Worm (Caenorhabditis elegans) whole organism, L1 larva: ENCODE data around the gene vglu-3.

ENCODE experiments used
- C16A3.4 ChIP-seq: fragments of 150-350 bp; optimal IDR thresholded peaks from 2 replicates; lab custom pipeline; 2014; ENCODE audit warnings: missing biosample characterization, missing genetic modification characterization
- C34B4.2 ChIP-seq: sonication (generic microtip); optimal IDR thresholded peaks from 2 replicates; lab custom pipeline; 2017; ENCODE audit warnings: mild to moderate bottlenecking, missing genetic modification characterization, missing compliant biosample characterization
- F16B12.6 ChIP-seq: fragments of 150-350 bp; optimal IDR thresholded peaks from 2 replicates; lab custom pipeline; 2014; ENCODE audit warnings: missing biosample characterization, missing genetic modification characterization
- aha-1 ChIP-seq: fragments of 150-350 bp; optimal IDR thresholded peaks from 2 replicates; lab custom pipeline; 2014; ENCODE audit warnings: missing biosample characterization, missing genetic modification characterization
- blmp-1 ChIP-seq: fragments of 150-350 bp; optimal IDR thresholded peaks from 2 replicates; lab custom pipeline; 2014; ENCODE audit warnings: missing biosample characterization, missing genetic modification characterization
- ceh-8 ChIP-seq: fragments of 200-800 bp; sonication (Bioruptor generic); optimal IDR thresholded peaks from 2 replicates; lab custom pipeline; 2018; ENCODE audit warnings: mild to moderate bottlenecking, missing genetic modification characterization, moderate library complexity, missing compliant biosample characterization
- ceh-88 ChIP-seq: fragments of 200-800 bp; sonication (Bioruptor generic); IDR thresholded peaks from 2 replicates; pipeline ENCODE4 v1.3.6; 2022; ENCODE audit warnings: missing genetic modification characterization, missing compliant biosample characterization
- ceh-90 ChIP-seq: sonication (generic microtip); optimal IDR thresholded peaks from 2 replicates; lab custom pipeline; 2016; ENCODE audit warnings: missing genetic modification characterization, missing compliant biosample characterization
- ces-1 ChIP-seq: fragments of 150-350 bp; optimal IDR thresholded peaks from 2 replicates; lab custom pipeline; 2014; ENCODE audit warnings: missing biosample characterization, missing genetic modification reagents, missing genetic modification characterization
- dsc-1 ChIP-seq: sonication (generic microtip); optimal IDR thresholded peaks from 2 replicates; lab custom pipeline; 2016; ENCODE audit warnings: mild to moderate bottlenecking, missing genetic modification characterization, missing compliant biosample characterization
- efl-1 ChIP-seq, 4 experiments: fragments of 150-350 bp; optimal IDR thresholded peaks in 3 of 4; peaks in 1 of 4; 1 replicate in 1 of 4; 2 replicates in 3 of 4; lab custom pipeline; 2014; ENCODE audit warnings: missing biosample characterization in 2 of 4, missing genetic modification characterization in 2 of 4, missing genetic modification reagents in 2 of 4
- efl-3 ChIP-seq: fragments of 200-800 bp; sonication (Bioruptor generic); optimal IDR thresholded peaks from 2 replicates; lab custom pipeline; 2018; ENCODE audit warnings: mild to moderate bottlenecking, missing genetic modification characterization, missing compliant biosample characterization
- egl-27 ChIP-seq, 2 experiments: fragments of 150-350 bp in 1 of 2; sonication (generic microtip); optimal IDR thresholded peaks; 3 replicates each; lab custom pipeline; 2017 to 2018; ENCODE audit warnings: missing biosample characterization in 2 of 2, missing genetic modification characterization in 2 of 2, missing genetic modification reagents in 2 of 2
- elt-2 ChIP-seq: sonication (generic microtip); optimal IDR thresholded peaks from 2 replicates; lab custom pipeline; 2016; ENCODE audit warnings: missing genetic modification characterization, mild to moderate bottlenecking, inconsistent platforms, missing compliant biosample characterization, missing genetic modification reagents
- elt-3 ChIP-seq, 6 experiments: fragments of 150-350 bp in 1 of 6; sonication (generic microtip); optimal IDR thresholded peaks; 2 replicates each; lab custom pipeline; 2017 to 2018; ENCODE audit warnings: missing biosample characterization in 6 of 6, missing genetic modification characterization in 6 of 6, inconsistent platforms in 1 of 6
- ets-5 ChIP-seq: fragments of 200-800 bp; sonication (Bioruptor generic); IDR thresholded peaks from 2 replicates; pipeline ENCODE4 v1.3.6; 2022; ENCODE audit warnings: missing genetic modification characterization, missing compliant biosample characterization
- hpl-2 ChIP-seq: fragments of 150-350 bp; optimal IDR thresholded peaks from 2 replicates; lab custom pipeline; 2014; ENCODE audit warnings: missing biosample characterization, missing genetic modification reagents, missing genetic modification characterization
- irx-1 ChIP-seq: sonication (generic microtip); optimal IDR thresholded peaks from 2 replicates; lab custom pipeline; 2016; ENCODE audit warnings: missing genetic modification characterization, missing compliant biosample characterization
- isw-1 ChIP-seq: fragments of 200-800 bp; sonication (Bioruptor generic); IDR thresholded peaks from 2 replicates; pipeline ENCODE4 v1.3.6; 2022; ENCODE audit warnings: missing genetic modification characterization, missing compliant biosample characterization
- lin-13 ChIP-seq: fragments of 150-350 bp; optimal IDR thresholded peaks from 2 replicates; lab custom pipeline; 2014; ENCODE audit warnings: missing biosample characterization, missing genetic modification reagents, missing genetic modification characterization
- lin-14 ChIP-seq: fragments of 200-800 bp; sonication (Bioruptor generic); optimal IDR thresholded peaks from 2 replicates; lab custom pipeline; 2018; ENCODE audit warnings: mild to moderate bottlenecking, missing genetic modification characterization, moderate library complexity, missing compliant biosample characterization
- lin-15B ChIP-seq: fragments of 150-350 bp; sonication (generic microtip); optimal IDR thresholded peaks from 3 replicates; lab custom pipeline; 2014; ENCODE audit warnings: missing biosample characterization, missing genetic modification characterization
- lin-39 ChIP-seq: fragments of 150-350 bp; optimal IDR thresholded peaks from 2 replicates; lab custom pipeline; 2014; ENCODE audit warnings: missing biosample characterization, missing genetic modification reagents, missing genetic modification characterization
- lir-3 ChIP-seq: sonication (generic microtip); optimal IDR thresholded peaks from 2 replicates; lab custom pipeline; 2016; ENCODE audit warnings: mild to moderate bottlenecking, missing genetic modification characterization, moderate library complexity, missing compliant biosample characterization; ENCODE audit not compliant: poor library complexity
- lsy-2 ChIP-seq, 2 experiments: fragments of 150-350 bp; optimal IDR thresholded peaks; 2 replicates each; lab custom pipeline; 2014; ENCODE audit warnings: missing biosample characterization in 2 of 2, missing genetic modification characterization in 2 of 2
- nhr-11 ChIP-seq: fragments of 150-350 bp; optimal IDR thresholded peaks from 2 replicates; lab custom pipeline; 2014; ENCODE audit warnings: missing biosample characterization, missing genetic modification characterization
- nhr-20 ChIP-seq: sonication (generic microtip); optimal IDR thresholded peaks from 2 replicates; lab custom pipeline; 2016; ENCODE audit warnings: mild to moderate bottlenecking, missing genetic modification characterization, missing compliant biosample characterization
- nhr-71 ChIP-seq: sonication (generic microtip); optimal IDR thresholded peaks from 2 replicates; lab custom pipeline; 2016; ENCODE audit warnings: mild to moderate bottlenecking, missing genetic modification characterization, moderate library complexity, missing compliant biosample characterization
- nhr-77 ChIP-seq: fragments of 150-350 bp; optimal IDR thresholded peaks from 2 replicates; lab custom pipeline; 2014; ENCODE audit warnings: missing biosample characterization, missing genetic modification characterization
- pag-3 ChIP-seq: sonication (generic microtip); optimal IDR thresholded peaks from 2 replicates; lab custom pipeline; 2017; ENCODE audit warnings: missing genetic modification characterization, mild to moderate bottlenecking, missing compliant biosample characterization, antibody characterized with exemption, borderline replicate concordance; ENCODE audit not compliant: insufficient read depth
- pax-3 ChIP-seq: fragments of 200-800 bp; sonication (Bioruptor generic); optimal IDR thresholded peaks from 2 replicates; lab custom pipeline; 2018; ENCODE audit warnings: mild to moderate bottlenecking, missing genetic modification characterization, moderate library complexity, missing compliant biosample characterization
- pqm-1 ChIP-seq: sonication (generic microtip); optimal IDR thresholded peaks from 3 replicates; lab custom pipeline; 2017; ENCODE audit warnings: missing biosample characterization, missing genetic modification characterization
- rnt-1 ChIP-seq: sonication (generic microtip); optimal IDR thresholded peaks from 2 replicates; lab custom pipeline; 2016; ENCODE audit warnings: mild to moderate bottlenecking, missing genetic modification characterization, moderate library complexity, missing compliant biosample characterization
- skn-1 ChIP-seq: fragments of 150-350 bp; optimal IDR thresholded peaks from 2 replicates; lab custom pipeline; 2014; ENCODE audit warnings: missing biosample characterization, missing genetic modification characterization
- snpc-4 ChIP-seq: fragments of 150-350 bp; optimal IDR thresholded peaks from 2 replicates; lab custom pipeline; 2014; ENCODE audit warnings: missing biosample characterization, missing genetic modification characterization
- sup-37 ChIP-seq: fragments of 200-800 bp; sonication (Bioruptor generic); optimal IDR thresholded peaks from 2 replicates; lab custom pipeline; 2018; ENCODE audit warnings: mild to moderate bottlenecking, missing genetic modification characterization, missing compliant biosample characterization
- swsn-7 ChIP-seq: sonication (generic microtip); optimal IDR thresholded peaks from 2 replicates; lab custom pipeline; 2016; ENCODE audit warnings: missing genetic modification characterization, missing compliant biosample characterization
- tbx-2 ChIP-seq: sonication (generic microtip); optimal IDR thresholded peaks from 2 replicates; lab custom pipeline; 2016; ENCODE audit warnings: missing genetic modification characterization, missing compliant biosample characterization
- tlp-1 ChIP-seq: fragments of 150-350 bp; optimal IDR thresholded peaks from 2 replicates; lab custom pipeline; 2014; ENCODE audit warnings: missing biosample characterization, missing genetic modification characterization
- unc-130 ChIP-seq: fragments of 150-350 bp; optimal IDR thresholded peaks from 2 replicates; lab custom pipeline; 2017; ENCODE audit warnings: missing biosample characterization, missing genetic modification characterization, inconsistent platforms
- unc-62 ChIP-seq: fragments of 150-350 bp; optimal IDR thresholded peaks from 2 replicates; lab custom pipeline; 2014; ENCODE audit warnings: missing biosample characterization, missing genetic modification reagents, missing genetic modification characterization
- unc-86 ChIP-seq: sonication (generic microtip); optimal IDR thresholded peaks from 2 replicates; lab custom pipeline; 2016; ENCODE audit warnings: missing genetic modification characterization, missing compliant biosample characterization
- unc-98 ChIP-seq: fragments of 200-800 bp; sonication (Bioruptor generic); IDR thresholded peaks from 2 replicates; pipeline ENCODE4 v1.3.6; 2022; ENCODE audit warnings: missing genetic modification characterization, missing compliant biosample characterization
- xbp-1 ChIP-seq: sonication (generic microtip); optimal IDR thresholded peaks from 2 replicates; lab custom pipeline; 2016; ENCODE audit warnings: missing genetic modification characterization, missing compliant biosample characterization
- zip-4 ChIP-seq: fragments of 200-800 bp; sonication (Bioruptor generic); optimal IDR thresholded peaks from 2 replicates; lab custom pipeline; 2018; ENCODE audit warnings: mild to moderate bottlenecking, missing genetic modification characterization, moderate library complexity, missing compliant biosample characterization
- ztf-11 ChIP-seq, 2 experiments: sonication (generic microtip); optimal IDR thresholded peaks; 2 replicates each; lab custom pipeline; 2016 to 2017; ENCODE audit warnings: missing genetic modification characterization in 2 of 2, missing biosample characterization in 1 of 2, missing compliant biosample characterization in 1 of 2
- ztf-4 ChIP-seq: fragments of 150-350 bp; optimal IDR thresholded peaks from 2 replicates; lab custom pipeline; 2014; ENCODE audit warnings: missing biosample characterization, missing genetic modification characterization

vglu-3 gene

DNA sequence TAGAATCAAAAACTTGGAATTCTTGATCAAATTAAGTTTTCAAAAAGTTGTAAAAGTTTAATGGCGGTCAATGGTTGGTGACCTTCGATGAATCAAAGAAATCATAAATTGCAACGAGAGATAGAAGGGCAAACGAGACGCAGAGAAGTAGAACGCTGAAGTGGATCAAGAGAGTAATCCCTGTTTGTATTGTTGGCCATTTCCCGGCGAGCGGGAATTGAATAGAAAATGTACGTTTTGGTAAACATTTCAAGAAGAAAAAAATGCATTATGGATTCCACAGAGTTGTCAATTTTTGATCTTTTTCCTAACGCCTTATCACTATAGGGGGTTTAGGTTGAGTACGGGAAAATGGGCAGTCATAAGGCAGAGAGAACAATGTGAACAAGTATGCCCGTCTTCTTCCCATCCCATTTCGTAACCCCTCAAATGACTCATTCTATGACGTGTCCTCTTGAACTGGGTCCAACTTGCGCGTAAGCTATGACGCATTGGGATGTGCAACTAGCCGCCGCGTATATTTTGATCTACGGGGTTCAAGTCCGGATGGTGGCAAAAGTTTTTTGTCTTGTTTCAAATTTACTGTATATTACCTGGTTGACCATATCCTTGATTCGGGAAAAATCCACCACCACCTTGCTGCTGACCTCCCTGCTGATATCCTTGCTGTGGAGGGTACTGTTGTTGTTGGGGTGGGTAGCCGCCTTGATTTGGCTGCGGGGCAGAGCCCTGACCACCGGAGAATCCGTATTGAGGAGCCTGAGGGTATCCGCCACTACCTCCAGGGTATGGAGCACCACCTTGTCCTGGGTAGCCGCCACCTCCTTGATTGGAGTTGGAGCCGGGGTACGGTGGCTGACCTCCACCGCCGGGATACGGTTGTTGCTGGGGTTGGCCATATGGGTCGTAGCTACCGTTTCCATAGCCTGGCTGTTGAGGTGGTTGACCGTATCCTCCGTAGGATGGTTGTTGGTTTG, 28.7 kb downstream of the vglu-3 start (continued):
- no peak for TF ChIP-seq tlp-1
- TF ChIP-seq snpc-4 (tag; lab: Kevin White, UChicago) = no peak
- no peak for TF ChIP-seq skn-1 (tag; lab: Kevin White, UChicago)
- TF ChIP-seq unc-62 (GFP tag; lab: Kevin White, UChicago) = no peak
- peak in 1 of 2 experiments; percentile 35 for TF ChIP-seq egl-27 (tag; optimal IDR thresholded peaks at IDR 0.05; lab: Kevin White, UChicago)
- no peak for TF ChIP-seq ceh-88 (GFP tag; lab: Robert Waterston, UW)
- no peak for TF ChIP-seq pqm-1
- TF ChIP-seq blmp-1 (tag; lab: Kevin White, UChicago) = peak; percentile 41
- no peak for TF ChIP-seq dsc-1
- no peak for TF ChIP-seq rnt-1 (tag; lab: Kevin White, UChicago)
- TF ChIP-seq ceh-90 (tag; lab: Kevin White, UChicago) = no peak
- TF ChIP-seq nhr-20 (tag; lab: Kevin White, UChicago) = peak; percentile 10
- no peak for TF ChIP-seq sup-37 (GFP tag; lab: Kevin White, UChicago)
- TF ChIP-seq ztf-4 = no peak
- TF ChIP-seq, all 84 proteins: peak for 10

DNA sequence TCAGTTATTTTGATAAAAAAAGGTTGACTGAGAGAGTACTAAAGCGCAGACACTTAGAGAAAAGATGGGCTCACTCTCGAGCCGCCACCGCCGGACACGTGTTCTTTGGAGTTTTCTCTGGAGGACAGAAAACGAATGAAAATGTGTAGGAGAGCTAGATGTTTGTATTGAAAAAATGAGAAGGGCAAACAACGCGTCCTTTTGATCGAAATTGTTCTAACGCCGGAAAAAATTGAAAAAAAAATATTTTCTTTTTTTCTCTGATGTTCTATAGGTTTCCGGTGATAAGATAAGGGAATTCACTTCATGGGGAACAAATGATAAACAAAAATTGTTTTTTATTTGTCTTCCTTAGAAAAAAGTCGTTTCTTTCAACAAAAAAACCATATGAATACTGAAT, 29.6 kb downstream of the vglu-3 start:
- TF ChIP-seq rnt-1 (tag; lab: Kevin White, UChicago) (peak; percentile 19), hpl-2 (GFP tag; lab: Kevin White, UChicago) (no peak), lin-39 (tag; lab: Kevin White, UChicago) (no peak), efl-1 (optimal IDR thresholded peaks at IDR 0.05; lab: Kevin White, UChicago) (no peak), efl-1 (GFP tag; optimal IDR thresholded peaks at IDR 0.05 in 1 of 2; lab: Kevin White, UChicago) (peak in 1 of 2 experiments; percentile 10), lin-15B (tag; lab: Kevin White, UChicago) (no peak), ceh-88 (GFP tag; lab: Robert Waterston, UW) (no peak), pqm-1 (no peak), lin-13 (no peak), C34B4.2 (tag; lab: Kevin White, UChicago) (no peak), C16A3.4 (tag; lab: Kevin White, UChicago) (no peak), sup-37 (GFP tag; lab: Kevin White, UChicago) (no peak), aha-1 (no peak), isw-1 (GFP tag; lab: Robert Waterston, UW) (no peak), lsy-2 (tag; optimal IDR thresholded peaks at IDR 0.05; lab: Kevin White, UChicago) (peak in 1 of 2 experiments; percentile 6), lir-3 (tag; lab: Kevin White, UChicago) (no peak), tlp-1 (no peak), F16B12.6 (tag; lab: Kevin White, UChicago) (no peak), nhr-71 (tag; lab: Kevin White, UChicago) (no peak), zip-4 (GFP tag; lab: Kevin White, UChicago) (no peak), nhr-77 (tag; lab: Kevin White, UChicago) (no peak), pag-3 (tag; lab: Kevin White, UChicago) (no peak), ces-1 (GFP tag; lab: Kevin White, UChicago) (no peak), pax-3 (no peak), irx-1 (tag; lab: Kevin White, UChicago) (no peak), ets-5 (GFP tag; lab: Robert Waterston, UW) (no peak), unc-86 (tag; lab: Kevin White, UChicago) (no peak), unc-62 (GFP tag; lab: Kevin White, UChicago) (no peak), ceh-8 (GFP tag; lab: Kevin White, UChicago) (no peak), xbp-1 (tag; lab: Kevin White, UChicago) (no peak), skn-1 (tag; lab: Kevin White, UChicago) (no peak), efl-3 (GFP tag; lab: Kevin White, UChicago) (no peak), elt-2 (tag; lab: Kevin White, UChicago) (no peak), blmp-1 (tag; lab: Kevin White, UChicago) (peak; percentile 7), lin-14 (GFP tag; lab: Kevin White, UChicago) (peak; percentile 56), ztf-11 (tag; optimal IDR thresholded peaks at IDR 0.05; lab: Kevin White, UChicago) (no peak), tbx-2 (tag; lab: Kevin White, UChicago) (no peak), swsn-7 (tag; lab: Kevin White, UChicago) (no peak), unc-98 (GFP tag; lab: Robert Waterston, UW) (no peak), unc-130 (tag; lab: Kevin White, UChicago) (no peak), elt-3 (tag; optimal IDR thresholded peaks at IDR 0.05; lab: Kevin White, UChicago) (peak in 2 of 6 experiments; percentile 34 to 82), nhr-11 (tag; lab: Kevin White, UChicago) (no peak)
